Fruit fly (Drosophila melanogaster): ENCODE results near the gene Sfxn2.

The Sfxn2 gene

dm6 chr3L:19058824-19059223 lies 4.1 kb upstream of the Sfxn2 start:
- TF ChIP-seq EcR (GFP tag; optimal IDR thresholded peaks at IDR 0.05): no peak
- TF ChIP-seq usp (GFP tag; optimal IDR thresholded peaks at IDR 0.05): no peak
- no peak for TF ChIP-seq CG8478 (optimal IDR thresholded peaks at IDR 0.05)

- no peak for TF ChIP-seq Dll (optimal IDR thresholded peaks at IDR 0.05)
Measured at dm6 chr3L:19063410-19063752, 416 bp downstream of the Sfxn2 start.

- TF ChIP-seq pan (optimal IDR thresholded peaks at IDR 0.05) (no peak), psq (optimal IDR thresholded peaks at IDR 0.05) (no peak), usp (GFP tag; optimal IDR thresholded peaks at IDR 0.05) (no peak), Dll (optimal IDR thresholded peaks at IDR 0.05) (no peak), EcR (GFP tag; optimal IDR thresholded peaks at IDR 0.05) (no peak), CG8478 (optimal IDR thresholded peaks at IDR 0.05) (no peak)
Measured at dm6 chr3L:19071173-19071844, 8.3 kb downstream of the Sfxn2 start.

- no peak for TF ChIP-seq psq (optimal IDR thresholded peaks at IDR 0.05)
- no peak for TF ChIP-seq CG8478 (optimal IDR thresholded peaks at IDR 0.05)
- no peak for TF ChIP-seq Dll (optimal IDR thresholded peaks at IDR 0.05)
- TF ChIP-seq usp (GFP tag; optimal IDR thresholded peaks at IDR 0.05): no peak
Measured at dm6 chr3L:19072177-19072603, 9.2 kb downstream of the Sfxn2 start.

- TF ChIP-seq usp (GFP tag; optimal IDR thresholded peaks at IDR 0.05): no peak
- no peak for TF ChIP-seq EcR (GFP tag; optimal IDR thresholded peaks at IDR 0.05)
- TF ChIP-seq Dll (optimal IDR thresholded peaks at IDR 0.05): no peak
- no peak for TF ChIP-seq psq (optimal IDR thresholded peaks at IDR 0.05)
- no peak for TF ChIP-seq CG8478 (optimal IDR thresholded peaks at IDR 0.05)
- TF ChIP-seq pan (optimal IDR thresholded peaks at IDR 0.05): no peak
Measured at dm6 chr3L:19073029-19073908, 10.3 kb downstream of the Sfxn2 start.

dm6 chr3L:19073909-19074239 lies 10.9 kb downstream of the Sfxn2 start:
- TF ChIP-seq CG8478 (optimal IDR thresholded peaks at IDR 0.05) (no peak), EcR (GFP tag; optimal IDR thresholded peaks at IDR 0.05) (no peak), pan (optimal IDR thresholded peaks at IDR 0.05) (no peak), Dll (optimal IDR thresholded peaks at IDR 0.05) (no peak), psq (optimal IDR thresholded peaks at IDR 0.05) (no peak), usp (GFP tag; optimal IDR thresholded peaks at IDR 0.05) (no peak)

- TF ChIP-seq psq (optimal IDR thresholded peaks at IDR 0.05) (no peak), CG8478 (optimal IDR thresholded peaks at IDR 0.05) (no peak), usp (GFP tag; optimal IDR thresholded peaks at IDR 0.05) (no peak), Dll (optimal IDR thresholded peaks at IDR 0.05) (no peak), pan (optimal IDR thresholded peaks at IDR 0.05) (no peak), EcR (GFP tag; optimal IDR thresholded peaks at IDR 0.05) (no peak)
Measured at dm6 chr3L:19074673-19075402, 11.9 kb downstream of the Sfxn2 start.

dm6 chr3L:19075976-19076375 lies 13.0 kb downstream of the Sfxn2 start:
- TF ChIP-seq CG8478 (optimal IDR thresholded peaks at IDR 0.05) (no peak), usp (GFP tag; optimal IDR thresholded peaks at IDR 0.05) (no peak), pan (optimal IDR thresholded peaks at IDR 0.05) (no peak), psq (optimal IDR thresholded peaks at IDR 0.05) (no peak), Dll (optimal IDR thresholded peaks at IDR 0.05) (no peak), EcR (GFP tag; optimal IDR thresholded peaks at IDR 0.05) (no peak)

dm6 chr3L:19078444-19078843 lies 15.5 kb downstream of the Sfxn2 start:
- TF ChIP-seq usp (GFP tag; optimal IDR thresholded peaks at IDR 0.05) (no peak), EcR (GFP tag; optimal IDR thresholded peaks at IDR 0.05) (no peak), CG8478 (optimal IDR thresholded peaks at IDR 0.05) (no peak), Dll (optimal IDR thresholded peaks at IDR 0.05) (no peak), psq (optimal IDR thresholded peaks at IDR 0.05) (no peak), pan (optimal IDR thresholded peaks at IDR 0.05) (no peak)

- TF ChIP-seq EcR (GFP tag; optimal IDR thresholded peaks at IDR 0.05) (no peak), CG8478 (optimal IDR thresholded peaks at IDR 0.05) (no peak), psq (optimal IDR thresholded peaks at IDR 0.05) (no peak), pan (optimal IDR thresholded peaks at IDR 0.05) (no peak), usp (GFP tag; optimal IDR thresholded peaks at IDR 0.05) (no peak), Dll (optimal IDR thresholded peaks at IDR 0.05) (no peak)
Measured at dm6 chr3L:19079067-19079466, 16.1 kb downstream of the Sfxn2 start.

- no peak for TF ChIP-seq CG8478 (optimal IDR thresholded peaks at IDR 0.05)
- TF ChIP-seq EcR (GFP tag; optimal IDR thresholded peaks at IDR 0.05): no peak
- TF ChIP-seq pan (optimal IDR thresholded peaks at IDR 0.05): no peak
- no peak for TF ChIP-seq psq (optimal IDR thresholded peaks at IDR 0.05)
- no peak for TF ChIP-seq Dll (optimal IDR thresholded peaks at IDR 0.05)
Measured at dm6 chr3L:19079798-19080691, 17.1 kb downstream of the Sfxn2 start.
